Fruit fly (Drosophila melanogaster): ENCODE results near the gene Hakai.

Gene Hakai

DNA sequence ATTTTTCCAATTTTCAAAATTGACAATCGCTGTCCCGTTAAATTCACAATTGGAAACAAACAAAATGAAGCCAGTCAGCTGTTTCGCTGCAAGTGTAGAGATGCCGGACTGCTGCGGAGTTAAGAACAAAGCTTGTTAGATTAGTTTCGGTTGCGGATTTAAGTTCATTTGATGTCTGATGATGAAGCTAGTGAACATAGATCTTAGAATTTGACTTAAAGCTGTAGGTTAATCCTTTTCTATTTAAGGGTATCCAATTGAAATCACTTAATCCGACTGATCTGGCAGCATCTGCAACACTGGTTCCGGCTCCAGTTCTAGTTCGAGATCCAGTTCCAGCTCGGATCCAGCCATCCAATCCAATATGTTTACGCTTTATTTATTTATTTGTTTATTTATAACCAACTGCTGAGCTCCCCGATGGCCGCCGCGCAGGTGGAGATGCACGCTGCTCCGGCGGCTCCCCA lies 1.7 kb upstream of the Hakai start, which contains the start of the genes PCNA2 and CG10366 (continued):
- TF ChIP-seq CG33213 (GFP tag; optimal IDR thresholded peaks at IDR 0.05) (peak; percentile 89), ATbp (GFP tag; optimal IDR thresholded peaks at IDR 0.05) (no peak), sna (GFP tag; IDR thresholded peaks at IDR 0.05; ENCODE audit: partially characterized antibody) (0 out of 2 replicates have a peak, but pooled peaks have one; percentile 19), Med (GFP tag) (peak; percentile 95), dmrt11E (tag; optimal IDR thresholded peaks at IDR 0.05) (peak; percentile 62), Jarid2 (GFP tag; optimal IDR thresholded peaks at IDR 0.05) (no peak), CTCF (GFP tag; optimal IDR thresholded peaks at IDR 0.05) (peak; percentile 4), nau (GFP tag; optimal IDR thresholded peaks at IDR 0.05) (peak; percentile 29), CG2129 (GFP tag; IDR thresholded peaks at IDR 0.05; ENCODE audit: partially characterized antibody) (no peak), CG13123 (GFP tag; optimal IDR thresholded peaks at IDR 0.05) (peak; percentile 56), CG10979 (tag; optimal IDR thresholded peaks at IDR 0.05) (peak; percentile 51), Vsx1 (GFP tag; optimal IDR thresholded peaks at IDR 0.05) (no peak), Dref (GFP tag; IDR thresholded peaks at IDR 0.05) (no peak), crp (GFP tag; optimal IDR thresholded peaks at IDR 0.05) (peak; percentile 86 to 98), Nf-YA (GFP tag; IDR thresholded peaks at IDR 0.05) (no peak), ranshi (GFP tag; IDR thresholded peaks at IDR 0.05) (no peak), CoRest (tag; optimal IDR thresholded peaks at IDR 0.05) (peak; percentile 84), CG7271 (tag; optimal IDR thresholded peaks at IDR 0.05) (peak; percentile 50), jing (GFP tag; optimal IDR thresholded peaks at IDR 0.05) (peak; percentile 1), CG3847 (GFP tag; IDR thresholded peaks at IDR 0.05) (peak; percentile 88), zf30C (GFP tag; optimal IDR thresholded peaks at IDR 0.05) (no peak), CG31365 (tag; optimal IDR thresholded peaks at IDR 0.05) (no peak), CG8281 (tag; optimal IDR thresholded peaks at IDR 0.05) (peak; percentile 27), Awh (GFP tag; IDR thresholded peaks at IDR 0.05) (no peak), HmgZ (tag; optimal IDR thresholded peaks at IDR 0.05) (peak; percentile 86), pros (GFP tag; optimal IDR thresholded peaks at IDR 0.05) (no peak), CG5180 (GFP tag; optimal IDR thresholded peaks at IDR 0.05) (no peak), CG6654 (GFP tag; optimal IDR thresholded peaks at IDR 0.05) (no peak), mld (GFP tag; IDR thresholded peaks at IDR 0.05; ENCODE audit: partially characterized antibody) (no peak), B-H1 (GFP tag; IDR thresholded peaks at IDR 0.05) (0 out of 3 replicates have a peak, but pooled peaks have one; percentile 12), esg (GFP tag; conservative IDR thresholded peaks at IDR 0.05) (peak; percentile 45; the same call in 1 of the 2 replicates), CG17612 (GFP tag; IDR thresholded peaks at IDR 0.05) (no peak), CG8765 (GFP tag; IDR thresholded peaks at IDR 0.05) (no peak), CG11723 (GFP tag; optimal IDR thresholded peaks at IDR 0.05) (peak; percentile 4), zen (tag; optimal IDR thresholded peaks at IDR 0.05) (peak; percentile 54), Abd-B (GFP tag; optimal IDR thresholded peaks at IDR 0.05) (peak; percentile 45), Taf1 (GFP tag; IDR thresholded peaks at IDR 0.05) (no peak; the same call in 1 of the 2 replicates), CG8290 (GFP tag; optimal IDR thresholded peaks at IDR 0.05) (peak; percentile 78), CG8290 (tag; optimal IDR thresholded peaks at IDR 0.05) (peak; percentile 60 to 76), pzg (GFP tag; optimal IDR thresholded peaks at IDR 0.05) (peak; percentile 86), bigmax (GFP tag; optimal IDR thresholded peaks at IDR 0.05) (no peak), CG13296 (GFP tag; optimal IDR thresholded peaks at IDR 0.05) (peak; percentile 64), CG12299 (tag; optimal IDR thresholded peaks at IDR 0.05) (peak; percentile 44), schlank (tag; optimal IDR thresholded peaks at IDR 0.05) (no peak), Elba2 (GFP tag; optimal IDR thresholded peaks at IDR 0.05) (peak; percentile 99), CG11696 (GFP tag; IDR thresholded peaks at IDR 0.05) (no peak), sima (GFP tag; optimal IDR thresholded peaks at IDR 0.05) (no peak), CG14667 (GFP tag; IDR thresholded peaks at IDR 0.05) (no peak), CG1602 (GFP tag; optimal IDR thresholded peaks at IDR 0.05) (peak; percentile 42), CG8924 (tag; optimal IDR thresholded peaks at IDR 0.05) (peak; percentile 77), sens (GFP tag) (peak; percentile 94)

All from whole organism, embryonic.